Fruit fly (Drosophila melanogaster) whole organism, prepupa: ENCODE data around the gene Txl.

Source experiments
- CG10631 ChIP-seq: fragments of 200-800 bp; sonication (Bioruptor generic); optimal IDR thresholded peaks from 2 replicates; lab custom pipeline; 2016; ENCODE audit warnings: missing biosample characterization, missing genetic modification characterization
- CG11762 ChIP-seq: fragments of 200-800 bp; sonication (Bioruptor generic); optimal IDR thresholded peaks from 3 replicates; lab custom pipeline; 2016; ENCODE audit warnings: missing biosample characterization, missing genetic modification characterization; ENCODE audit not compliant: insufficient read depth
- CG11902 ChIP-seq: fragments of 200-800 bp; sonication (Bioruptor generic); optimal IDR thresholded peaks from 3 replicates; lab custom pipeline; 2016; ENCODE audit warnings: missing biosample characterization, missing genetic modification characterization
- CG15336 ChIP-seq: fragments of 200-800 bp; sonication (Bioruptor generic); IDR thresholded peaks from 2 replicates; pipeline ENCODE4 v1.3.6; 2022; ENCODE audit warnings: missing biosample characterization, missing genetic modification characterization
- CG1621 ChIP-seq: fragments of 200-800 bp; sonication (Bioruptor generic); optimal IDR thresholded peaks from 3 replicates; lab custom pipeline; 2018; ENCODE audit warnings: missing biosample characterization, mild to moderate bottlenecking, missing genetic modification characterization
- CG3032 ChIP-seq: fragments of 200-800 bp; optimal IDR thresholded peaks from 2 replicates; lab custom pipeline; 2019; ENCODE audit warnings: missing biosample characterization, mild to moderate bottlenecking, missing genetic modification characterization, moderate library complexity
- CG31627 ChIP-seq: fragments of 200-800 bp; sonication (Bioruptor generic); optimal IDR thresholded peaks from 3 replicates; lab custom pipeline; 2016; ENCODE audit warnings: missing biosample characterization, missing genetic modification characterization
- CG32006 ChIP-seq: fragments of 200-800 bp; sonication (Bioruptor generic); optimal IDR thresholded peaks from 3 replicates; lab custom pipeline; 2017; ENCODE audit warnings: missing biosample characterization, mild to moderate bottlenecking, missing genetic modification characterization
- CG34406 ChIP-seq: fragments of 200-800 bp; sonication (Bioruptor generic); optimal IDR thresholded peaks from 3 replicates; lab custom pipeline; 2016; ENCODE audit warnings: missing biosample characterization, missing genetic modification characterization
- CG4318 ChIP-seq: fragments of 200-800 bp; sonication (Bioruptor generic); optimal IDR thresholded peaks from 3 replicates; lab custom pipeline; 2017; ENCODE audit warnings: missing biosample characterization, mild to moderate bottlenecking, missing genetic modification characterization
- CG6163 ChIP-seq: fragments of 200-800 bp; sonication (Bioruptor generic); IDR thresholded peaks from 3 replicates; pipeline ENCODE4 v1.3.6; 2022; ENCODE audit warnings: missing biosample characterization, missing genetic modification characterization
- CG6276 ChIP-seq: fragments of 200-800 bp; sonication (Bioruptor generic); optimal IDR thresholded peaks from 2 replicates; lab custom pipeline; 2017; ENCODE audit warnings: missing biosample characterization, mild to moderate bottlenecking, missing genetic modification characterization
- CG6792 ChIP-seq: fragments of 200-800 bp; sonication (Bioruptor generic); optimal IDR thresholded peaks from 3 replicates; lab custom pipeline; 2016; ENCODE audit warnings: missing biosample characterization, missing genetic modification characterization
- CG6854 ChIP-seq: fragments of 200-800 bp; sonication (Bioruptor generic); optimal IDR thresholded peaks from 2 replicates; lab custom pipeline; 2017; ENCODE audit warnings: missing biosample characterization, mild to moderate bottlenecking, missing genetic modification characterization
- CG7368 ChIP-seq: fragments of 200-800 bp; sonication (Bioruptor generic); optimal IDR thresholded peaks from 3 replicates; lab custom pipeline; 2016; ENCODE audit warnings: missing biosample characterization, missing genetic modification characterization
- CG8632 ChIP-seq: fragments of 200-800 bp; sonication (Bioruptor generic); optimal IDR thresholded peaks from 3 replicates; lab custom pipeline; 2016; ENCODE audit warnings: missing biosample characterization, missing genetic modification characterization
- Eip78C ChIP-seq: fragments of 200-800 bp; sonication (Bioruptor generic); peaks from one replicate; lab custom pipeline; 2016; ENCODE audit warnings: missing biosample characterization, missing genetic modification characterization
- Ets21C ChIP-seq: fragments of 200-800 bp; sonication (Bioruptor generic); optimal IDR thresholded peaks from 3 replicates; lab custom pipeline; 2016; ENCODE audit warnings: missing biosample characterization, missing genetic modification characterization
- Ets96B ChIP-seq: fragments of 200-800 bp; optimal IDR thresholded peaks from 2 replicates; lab custom pipeline; 2019; ENCODE audit warnings: missing biosample characterization, mild to moderate bottlenecking, missing genetic modification characterization, moderate library complexity
- Gug ChIP-seq: fragments of 200-800 bp; sonication (Bioruptor generic); IDR thresholded peaks from 2 replicates; pipeline ENCODE4 v1.3.6; 2022; ENCODE audit warnings: missing biosample characterization, missing genetic modification characterization
- Hr39 ChIP-seq: fragments of 200-800 bp; sonication (Bioruptor generic); optimal IDR thresholded peaks from 2 replicates; lab custom pipeline; 2016; ENCODE audit warnings: missing biosample characterization, missing genetic modification characterization
- Hr4 ChIP-seq: fragments of 200-800 bp; sonication (Bioruptor generic); optimal IDR thresholded peaks from 3 replicates; lab custom pipeline; 2016; ENCODE audit warnings: missing biosample characterization, missing genetic modification characterization
- Lpt ChIP-seq: fragments of 200-800 bp; sonication (Bioruptor generic); optimal IDR thresholded peaks from 3 replicates; lab custom pipeline; 2016; ENCODE audit warnings: missing biosample characterization, missing genetic modification characterization
- Met ChIP-seq: fragments of 200-800 bp; sonication (Bioruptor generic); optimal IDR thresholded peaks from 3 replicates; lab custom pipeline; 2016; ENCODE audit warnings: missing biosample characterization, missing genetic modification characterization
- OdsH ChIP-seq: fragments of 200-800 bp; sonication (Bioruptor generic); optimal IDR thresholded peaks from 3 replicates; lab custom pipeline; 2016; ENCODE audit warnings: missing biosample characterization, missing genetic modification characterization
- Smox ChIP-seq: fragments of 200-800 bp; sonication (Bioruptor generic); optimal IDR thresholded peaks from 3 replicates; lab custom pipeline; 2016; ENCODE audit warnings: missing biosample characterization, missing genetic modification characterization
- Sox14 ChIP-seq: fragments of 200-800 bp; sonication (Bioruptor generic); optimal IDR thresholded peaks from 3 replicates; lab custom pipeline; 2016; ENCODE audit warnings: missing biosample characterization, missing genetic modification characterization
- achi ChIP-seq: fragments of 200-800 bp; sonication (Bioruptor generic); optimal IDR thresholded peaks from 3 replicates; lab custom pipeline; 2016; ENCODE audit warnings: missing biosample characterization, missing genetic modification characterization
- cyc ChIP-seq: fragments of 200-800 bp; sonication (Bioruptor generic); optimal IDR thresholded peaks from 3 replicates; lab custom pipeline; 2016; ENCODE audit warnings: missing biosample characterization, missing genetic modification characterization
- dac ChIP-seq: fragments of 200-800 bp; sonication (Bioruptor generic); optimal IDR thresholded peaks from 2 replicates; lab custom pipeline; 2017; ENCODE audit warnings: missing biosample characterization, mild to moderate bottlenecking, missing genetic modification characterization
- dsx ChIP-seq: fragments of 200-800 bp; optimal IDR thresholded peaks from 3 replicates; lab custom pipeline; 2019; ENCODE audit warnings: missing biosample characterization, mild to moderate bottlenecking, missing genetic modification characterization, moderate library complexity; ENCODE audit not compliant: poor library complexity, severe bottlenecking
- eg ChIP-seq: fragments of 200-800 bp; sonication (Bioruptor generic); IDR thresholded peaks from 3 replicates; pipeline ENCODE4 v1.3.6; 2022; ENCODE audit warnings: missing biosample characterization, missing genetic modification characterization
- esn ChIP-seq: fragments of 200-800 bp; sonication (Bioruptor generic); optimal IDR thresholded peaks from 2 replicates; lab custom pipeline; 2016; ENCODE audit warnings: missing biosample characterization, mild to moderate bottlenecking, missing genetic modification characterization, moderate library complexity
- fd59A ChIP-seq: fragments of 200-800 bp; sonication (Bioruptor generic); optimal IDR thresholded peaks from 2 replicates; lab custom pipeline; 2017; ENCODE audit warnings: missing biosample characterization, mild to moderate bottlenecking, missing genetic modification characterization, missing genetic modification reagents
- fd85E ChIP-seq: fragments of 200-800 bp; sonication (Bioruptor generic); optimal IDR thresholded peaks from 3 replicates; lab custom pipeline; 2016; ENCODE audit warnings: missing biosample characterization, missing genetic modification characterization
- lz ChIP-seq: fragments of 200-800 bp; sonication (Bioruptor generic); optimal IDR thresholded peaks from 3 replicates; lab custom pipeline; 2016; ENCODE audit warnings: missing biosample characterization, missing genetic modification characterization
- net ChIP-seq: fragments of 200-800 bp; sonication (Bioruptor generic); optimal IDR thresholded peaks from 3 replicates; lab custom pipeline; 2016; ENCODE audit warnings: missing biosample characterization, missing genetic modification characterization
- pdm3 ChIP-seq: fragments of 200-800 bp; sonication (Bioruptor generic); optimal IDR thresholded peaks from 3 replicates; lab custom pipeline; 2016; ENCODE audit warnings: missing biosample characterization, missing genetic modification characterization
- salr ChIP-seq, 2 experiments: fragments of 200-800 bp; sonication (Bioruptor generic); optimal IDR thresholded peaks; 3 replicates each; lab custom pipeline; 2016 to 2018; ENCODE audit warnings: missing biosample characterization in 2 of 2, missing genetic modification characterization in 2 of 2, mild to moderate bottlenecking in 1 of 2
- spab ChIP-seq: fragments of 200-800 bp; sonication (Bioruptor generic); optimal IDR thresholded peaks from 2 replicates; lab custom pipeline; 2017; ENCODE audit warnings: missing biosample characterization, mild to moderate bottlenecking, missing genetic modification characterization, missing genetic modification reagents
- svp ChIP-seq: fragments of 200-800 bp; sonication (Bioruptor generic); peaks from one replicate; lab custom pipeline; 2016; ENCODE audit warnings: missing biosample characterization, missing genetic modification characterization
- topi ChIP-seq: fragments of 200-800 bp; sonication (Bioruptor generic); optimal IDR thresholded peaks from 3 replicates; lab custom pipeline; 2016; ENCODE audit warnings: missing biosample characterization, missing genetic modification characterization

Txl gene

dm6 chr3L:5789663-5790062 is 24.0 kb downstream of the Txl start:
- TF ChIP-seq lz (peak; percentile 57), CG7368 (no peak), Eip78C (GFP tag; lab: Kevin White, UChicago) (peak; percentile 86), OdsH (GFP tag; lab: Kevin White, UChicago) (no peak), topi (GFP tag; lab: Kevin White, UChicago) (peak; percentile 36), fd59A (no peak), CG8632 (GFP tag; lab: Kevin White, UChicago) (peak; percentile 24), CG34406 (GFP tag; lab: Kevin White, UChicago) (no peak), cyc (GFP tag; lab: Kevin White, UChicago) (peak; percentile 37), esn (peak; percentile 60), CG3032 (peak; percentile 34), Ets96B (no peak), Hr39 (peak; percentile 43), CG31627 (peak; percentile 17), CG15336 (GFP tag; lab: Robert Waterston, UW) (peak; percentile 27; the same call in 1 of the 2 replicates)

DNA sequence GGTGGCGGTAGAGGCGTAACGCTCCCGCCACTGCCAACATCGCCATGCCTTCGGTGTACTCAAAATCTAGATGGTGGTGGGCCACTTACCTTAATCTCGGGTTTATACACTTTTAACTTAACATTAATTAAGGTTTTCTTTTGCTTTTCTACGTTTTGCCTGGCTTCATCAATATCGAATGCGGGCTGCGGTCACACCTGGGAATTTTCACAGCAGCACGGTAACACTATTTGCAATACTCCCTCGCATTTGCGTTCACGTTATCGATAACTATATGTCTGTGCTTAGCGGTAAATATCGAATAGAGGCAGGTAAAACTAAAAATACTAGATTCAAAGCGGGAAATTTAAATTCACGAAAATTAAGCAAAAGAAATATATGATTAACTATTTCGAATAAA is 28.3 kb downstream of the Txl start, which contains the start of gene Bre1:
TSS of gene Bre1 (minus strand) at position 226 of the 400 bp plus-strand sequence.
- TF ChIP-seq Hr4 (GFP tag; lab: Kevin White, UChicago) (no peak), Hr39 (no peak), Smox (no peak), pdm3 (GFP tag; lab: Kevin White, UChicago) (no peak), achi (no peak), spab (no peak), Met (GFP tag; lab: Kevin White, UChicago) (no peak), CG10631 (GFP tag; lab: Kevin White, UChicago) (no peak), Sox14 (no peak)

dm6 chr3L:5796493-5796998 is 30.9 kb downstream of the Txl start, which contains the start of gene Tektin-C:
Gene Tektin-C (minus strand): TSS chr3L:5796543.
- TF ChIP-seq Gug (GFP tag; lab: Robert Waterston, UW), result no peak
- no peak for TF ChIP-seq dac (GFP tag; lab: Kevin White, UChicago)
- no peak for TF ChIP-seq Lpt (GFP tag; lab: Kevin White, UChicago)
- peak; percentile 32; the same call in 1 of the 2 replicates for TF ChIP-seq CG15336 (GFP tag; lab: Robert Waterston, UW)
- no peak for TF ChIP-seq CG6854
- TF ChIP-seq CG32006 (GFP tag; lab: Kevin White, UChicago), result no peak
- TF ChIP-seq CG11762 (GFP tag; lab: Kevin White, UChicago), result no peak
- no peak for TF ChIP-seq CG6276
- TF ChIP-seq eg (GFP tag; lab: Robert Waterston, UW), result 0 out of 3 replicates have a peak, but pooled peaks have one; percentile 41
- TF ChIP-seq CG6163 (GFP tag; lab: Robert Waterston, UW), result peak; percentile 24; the same call in 1 of the 3 replicates
- no peak for TF ChIP-seq spab
- peak; percentile 52 for TF ChIP-seq Eip78C (GFP tag; lab: Kevin White, UChicago)
- TF ChIP-seq Met (GFP tag; lab: Kevin White, UChicago), result no peak
- no peak for TF ChIP-seq CG3032
- no peak for TF ChIP-seq CG1621
- no peak for TF ChIP-seq CG11902 (GFP tag; lab: Kevin White, UChicago)

dm6 chr3L:5797274-5797673 is 31.6 kb downstream of the Txl start:
- TF ChIP-seq Lpt (GFP tag; lab: Kevin White, UChicago) (no peak), fd85E (GFP tag; lab: Kevin White, UChicago) (no peak), CG1621 (no peak), CG7368 (no peak), svp (no peak), CG6854 (no peak), CG6792 (no peak), CG3032 (no peak), CG11902 (GFP tag; lab: Kevin White, UChicago) (no peak), eg (GFP tag; lab: Robert Waterston, UW) (no peak), Ets21C (GFP tag; lab: Kevin White, UChicago) (no peak), dsx (GFP tag; lab: Kevin White, UChicago) (no peak), CG11762 (GFP tag; lab: Kevin White, UChicago) (no peak), net (no peak), salr (GFP tag; optimal IDR thresholded peaks at IDR 0.05; lab: Kevin White, UChicago) (no peak), Ets96B (no peak), CG4318 (GFP tag; lab: Kevin White, UChicago) (no peak), Smox (no peak), CG8632 (GFP tag; lab: Kevin White, UChicago) (no peak)
